Fruit fly (Drosophila melanogaster): ENCODE results near the gene chrb.

DNA sequence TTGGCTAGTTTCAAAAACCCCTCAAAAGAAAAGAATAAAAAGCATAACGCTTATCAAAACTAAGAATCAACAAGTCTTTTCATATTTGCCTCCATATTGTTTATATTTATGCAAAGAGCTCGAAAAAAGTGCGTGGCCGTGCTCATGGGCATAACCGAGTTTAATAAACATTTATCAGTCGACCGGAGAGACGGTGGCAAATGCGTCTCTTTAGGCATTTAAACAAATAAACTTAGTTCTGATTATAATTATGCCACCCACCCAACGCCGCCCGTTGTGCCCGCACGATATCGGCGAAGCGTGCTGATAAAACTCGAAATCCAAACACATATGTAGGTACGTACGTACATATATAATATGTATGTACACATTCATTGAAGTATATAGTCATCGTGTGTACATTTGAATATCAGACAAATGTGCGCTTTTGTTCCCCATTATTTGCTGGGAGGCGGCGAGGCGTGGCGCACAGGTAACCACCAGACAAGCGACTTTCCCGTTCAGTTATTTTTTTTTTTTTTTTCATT is 41.1 kb downstream of the chrb start:
- TF ChIP-seq Hr78 (GFP tag; optimal IDR thresholded peaks at IDR 0.05) (no peak), Myc (optimal IDR thresholded peaks at IDR 0.05) (no peak), Mio (GFP tag; optimal IDR thresholded peaks at IDR 0.05) (no peak), br (GFP tag; optimal IDR thresholded peaks at IDR 0.05) (peak; percentile 22), Vsx2 (GFP tag; optimal IDR thresholded peaks at IDR 0.05; ENCODE audit: partially characterized antibody) (no peak), usp (GFP tag; optimal IDR thresholded peaks at IDR 0.05) (no peak), sv (GFP tag; optimal IDR thresholded peaks at IDR 0.05) (no peak), h (GFP tag; optimal IDR thresholded peaks at IDR 0.05) (peak; percentile 54), Jra (GFP tag; optimal IDR thresholded peaks at IDR 0.05) (no peak)
